Fruit fly (Drosophila melanogaster): ENCODE results near the gene CG17721.

Gene CG17721

DNA sequence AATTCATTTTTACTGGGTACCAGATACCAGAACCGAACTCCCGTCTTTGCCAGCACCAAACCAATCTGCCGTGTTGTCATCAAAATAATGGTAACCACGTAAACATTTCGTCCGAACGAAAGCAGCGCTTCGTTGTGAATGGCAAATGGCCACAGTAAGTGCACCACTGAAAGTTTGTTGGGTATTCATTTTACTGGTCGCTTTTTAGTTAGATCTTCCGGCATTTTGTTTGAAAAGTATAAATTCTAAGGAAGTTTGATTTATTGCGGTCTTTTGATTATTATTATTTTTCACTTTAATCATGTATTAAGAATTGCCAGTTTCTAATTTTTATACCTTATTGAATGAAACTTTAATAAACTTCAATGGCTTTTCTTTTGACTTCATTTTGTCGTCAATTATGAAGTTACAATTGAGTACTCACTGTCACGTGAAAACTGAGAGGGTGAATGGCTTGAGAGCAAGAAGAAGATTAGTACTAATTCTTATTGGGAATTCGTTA is 20.4 kb upstream of the CG17721 start, which contains the start of gene ZnT86D:
TSS of gene ZnT86D (minus strand) at position 91 of the 502 bp plus-strand sequence.
- TF ChIP-seq CG10348 (GFP tag; IDR thresholded peaks at IDR 0.05) = no peak
- peak; percentile 35; the same call in 1 of the 2 replicates for TF ChIP-seq Ets98B (GFP tag; IDR thresholded peaks at IDR 0.05)
- peak; percentile 45 for TF ChIP-seq CG17806 (tag; optimal IDR thresholded peaks at IDR 0.05)
- TF ChIP-seq Pif1A (GFP tag; optimal IDR thresholded peaks at IDR 0.05) = no peak
- TF ChIP-seq CG4496 (GFP tag; IDR thresholded peaks at IDR 0.05) = peak; percentile 51; the same call in 1 of the 3 replicates
- TF ChIP-seq D1 (tag; optimal IDR thresholded peaks at IDR 0.05) = no peak
- TF ChIP-seq CG13204 (GFP tag; optimal IDR thresholded peaks at IDR 0.05) = no peak
- peak; percentile 35 for TF ChIP-seq Snoo (tag; optimal IDR thresholded peaks at IDR 0.05)
- no peak for TF ChIP-seq fd96Ca (GFP tag; IDR thresholded peaks at IDR 0.05)
- peak; percentile 47 for TF ChIP-seq CG8301 (tag; optimal IDR thresholded peaks at IDR 0.05)
- peak; percentile 66 for TF ChIP-seq CG8159 (tag; optimal IDR thresholded peaks at IDR 0.05)
- TF ChIP-seq CG34367 (tag; optimal IDR thresholded peaks at IDR 0.05) = peak; percentile 45
- no peak for TF ChIP-seq CG14655 (GFP tag; optimal IDR thresholded peaks at IDR 0.05)
- TF ChIP-seq Pif1B (GFP tag; optimal IDR thresholded peaks at IDR 0.05) = peak; percentile 39
- no peak for TF ChIP-seq gl (tag; optimal IDR thresholded peaks at IDR 0.05)
- TF ChIP-seq CG15710 (tag; optimal IDR thresholded peaks at IDR 0.05) = peak; percentile 62
- peak; percentile 10; the same call in 1 of the 2 replicates for TF ChIP-seq CG32121 (GFP tag; IDR thresholded peaks at IDR 0.05)
- peak; percentile 55 for TF ChIP-seq CG12605 (GFP tag; IDR thresholded peaks at IDR 0.05)
- TF ChIP-seq CG9948 (tag; optimal IDR thresholded peaks at IDR 0.05) = peak; percentile 58
- TF ChIP-seq EcR (GFP tag; optimal IDR thresholded peaks at IDR 0.05) = peak; percentile 33
- TF ChIP-seq rn (GFP tag; IDR thresholded peaks at IDR 0.05) = 0 out of 2 replicates have a peak, but pooled peaks have one; percentile 12

DNA sequence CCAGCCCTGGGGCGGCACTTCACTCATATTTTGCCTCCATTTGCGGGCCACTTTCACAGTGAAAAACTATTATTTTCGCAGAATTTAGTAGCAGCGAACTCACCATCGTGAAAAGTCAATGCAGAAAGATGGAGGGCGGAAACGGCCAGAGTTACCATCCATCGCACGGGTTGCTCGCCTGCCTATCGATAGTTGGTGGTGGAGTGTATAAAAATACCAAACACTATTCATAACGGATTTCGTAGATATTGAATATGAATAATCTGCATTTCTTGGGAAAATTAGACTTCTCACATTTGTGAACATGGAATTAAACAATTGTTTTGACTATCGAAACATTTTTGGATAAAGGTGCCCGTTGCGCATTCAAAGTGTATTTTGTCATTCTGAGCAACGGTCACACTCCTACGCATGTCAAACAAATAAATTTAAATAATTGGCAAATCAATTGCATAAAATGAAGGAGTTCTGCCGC is 18.7 kb upstream of the CG17721 start, which contains the start of the genes RpS25 and CG4820:
TSS of gene RpS25 (minus strand) at position 132 of the 475 bp plus-strand sequence.
TSS of gene CG4820 (plus strand) at position 380 of the 475 bp plus-strand sequence.
- TF ChIP-seq CG10348 (GFP tag; IDR thresholded peaks at IDR 0.05) = no peak
- peak; percentile 11 for TF ChIP-seq CG9948 (tag; optimal IDR thresholded peaks at IDR 0.05)
- TF ChIP-seq CG13204 (GFP tag; optimal IDR thresholded peaks at IDR 0.05) = no peak
- TF ChIP-seq CG14655 (GFP tag; optimal IDR thresholded peaks at IDR 0.05) = no peak
- peak; percentile 87 for TF ChIP-seq CG34367 (tag; optimal IDR thresholded peaks at IDR 0.05)
- TF ChIP-seq CG15710 (tag; optimal IDR thresholded peaks at IDR 0.05) = peak; percentile 73
- peak; percentile 48 for TF ChIP-seq CG8301 (tag; optimal IDR thresholded peaks at IDR 0.05)
- peak; percentile 38 for TF ChIP-seq CG17806 (tag; optimal IDR thresholded peaks at IDR 0.05)
- peak; percentile 45 for TF ChIP-seq Pif1B (GFP tag; optimal IDR thresholded peaks at IDR 0.05)
- TF ChIP-seq CG8159 (tag; optimal IDR thresholded peaks at IDR 0.05) = peak; percentile 63
- no peak for TF ChIP-seq CG12605 (GFP tag; IDR thresholded peaks at IDR 0.05)
- TF ChIP-seq Ets98B (GFP tag; IDR thresholded peaks at IDR 0.05) = peak; percentile 51
- TF ChIP-seq fd96Ca (GFP tag; IDR thresholded peaks at IDR 0.05) = no peak
- TF ChIP-seq rn (GFP tag; IDR thresholded peaks at IDR 0.05) = no peak
- no peak for TF ChIP-seq EcR (GFP tag; optimal IDR thresholded peaks at IDR 0.05)
- TF ChIP-seq CG32121 (GFP tag; IDR thresholded peaks at IDR 0.05) = no peak; the same call in 1 of the 2 replicates
- TF ChIP-seq gl (tag; optimal IDR thresholded peaks at IDR 0.05) = peak; percentile 66
- TF ChIP-seq Pif1A (GFP tag; optimal IDR thresholded peaks at IDR 0.05) = no peak
- TF ChIP-seq Snoo (tag; optimal IDR thresholded peaks at IDR 0.05) = peak; percentile 92
- TF ChIP-seq CG4496 (GFP tag; IDR thresholded peaks at IDR 0.05) = peak; percentile 51; the same call in 1 of the 3 replicates
- TF ChIP-seq D1 (tag; optimal IDR thresholded peaks at IDR 0.05) = no peak

dm6 chr3R:11219883-11220282 is 15.1 kb upstream of the CG17721 start, which contains the start of gene CG6689:
TSS of gene CG6689 (minus strand) at chr3R:11220064.
- TF ChIP-seq CG15710 (tag; optimal IDR thresholded peaks at IDR 0.05) (no peak), CG4496 (GFP tag; IDR thresholded peaks at IDR 0.05) (0 out of 3 replicates have a peak, but pooled peaks have one; percentile 21)

DNA sequence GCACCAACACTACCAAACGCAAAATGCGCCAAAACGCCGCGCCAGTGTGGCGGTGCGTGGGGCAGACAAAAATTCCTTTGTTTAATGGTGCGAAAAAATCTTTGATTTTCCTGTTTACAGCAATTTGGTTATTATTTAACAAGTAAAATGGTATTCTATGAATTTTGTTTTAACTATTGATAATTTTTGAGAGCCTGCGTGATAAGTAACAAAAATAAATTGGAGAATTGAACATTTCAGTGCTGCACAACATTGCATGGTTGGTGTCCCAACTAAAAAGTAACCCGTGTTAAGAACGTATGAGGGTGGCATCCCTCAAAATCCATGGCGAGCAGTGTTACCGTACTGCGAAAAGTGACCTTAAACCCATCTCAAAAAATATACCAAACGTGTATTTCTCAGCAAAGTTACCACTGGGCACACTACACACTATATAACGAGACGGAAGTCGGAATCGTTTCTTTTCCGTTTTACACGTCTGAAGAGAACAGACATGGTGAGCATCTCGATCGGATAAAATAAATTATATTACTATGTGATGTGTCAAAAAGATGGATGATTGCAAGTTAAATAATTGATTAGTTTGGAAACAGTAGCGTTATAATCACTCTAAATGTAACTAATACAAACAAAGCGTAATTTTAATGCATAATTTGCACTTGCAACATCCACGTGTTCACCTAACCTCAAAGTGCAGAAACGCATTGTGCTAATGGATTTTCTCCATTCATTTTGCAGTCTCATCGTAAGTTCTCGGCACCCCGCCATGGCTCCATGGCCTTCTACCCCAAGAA is 13.3 kb upstream of the CG17721 start, which contains the start of the genes CG6693 and RpL3:
TSS of gene CG6693 (minus strand) at position 203 of the 794 bp plus-strand sequence.
TSS of gene RpL3 (plus strand) at position 458 of the 794 bp plus-strand sequence.
- peak; percentile 58 for TF ChIP-seq CG34367 (tag; optimal IDR thresholded peaks at IDR 0.05)
- TF ChIP-seq CG32121 (GFP tag; IDR thresholded peaks at IDR 0.05) = peak; percentile 74
- TF ChIP-seq CG17806 (tag; optimal IDR thresholded peaks at IDR 0.05) = peak; percentile 31
- no peak for TF ChIP-seq rn (GFP tag; IDR thresholded peaks at IDR 0.05)
- no peak for TF ChIP-seq CG8301 (tag; optimal IDR thresholded peaks at IDR 0.05)
- peak; percentile 61 for TF ChIP-seq Ets98B (GFP tag; IDR thresholded peaks at IDR 0.05)
- TF ChIP-seq CG10348 (GFP tag; IDR thresholded peaks at IDR 0.05) = no peak
- TF ChIP-seq EcR (GFP tag; optimal IDR thresholded peaks at IDR 0.05) = peak; percentile 16
- peak; percentile 81 for TF ChIP-seq Snoo (tag; optimal IDR thresholded peaks at IDR 0.05)
- TF ChIP-seq CG13204 (GFP tag; optimal IDR thresholded peaks at IDR 0.05) = no peak
- TF ChIP-seq CG4496 (GFP tag; IDR thresholded peaks at IDR 0.05) = peak; percentile 78
- TF ChIP-seq fd96Ca (GFP tag; IDR thresholded peaks at IDR 0.05) = no peak
- peak; percentile 81 for TF ChIP-seq CG12605 (GFP tag; IDR thresholded peaks at IDR 0.05)
- TF ChIP-seq CG15710 (tag; optimal IDR thresholded peaks at IDR 0.05) = peak; percentile 49
- TF ChIP-seq D1 (tag; optimal IDR thresholded peaks at IDR 0.05) = no peak
- no peak for TF ChIP-seq Pif1B (GFP tag; optimal IDR thresholded peaks at IDR 0.05)
- no peak for TF ChIP-seq CG14655 (GFP tag; optimal IDR thresholded peaks at IDR 0.05)
- no peak for TF ChIP-seq CG9948 (tag; optimal IDR thresholded peaks at IDR 0.05)
- TF ChIP-seq gl (tag; optimal IDR thresholded peaks at IDR 0.05) = peak; percentile 56
- TF ChIP-seq Pif1A (GFP tag; optimal IDR thresholded peaks at IDR 0.05) = no peak
- peak; percentile 59 for TF ChIP-seq CG8159 (tag; optimal IDR thresholded peaks at IDR 0.05)

DNA sequence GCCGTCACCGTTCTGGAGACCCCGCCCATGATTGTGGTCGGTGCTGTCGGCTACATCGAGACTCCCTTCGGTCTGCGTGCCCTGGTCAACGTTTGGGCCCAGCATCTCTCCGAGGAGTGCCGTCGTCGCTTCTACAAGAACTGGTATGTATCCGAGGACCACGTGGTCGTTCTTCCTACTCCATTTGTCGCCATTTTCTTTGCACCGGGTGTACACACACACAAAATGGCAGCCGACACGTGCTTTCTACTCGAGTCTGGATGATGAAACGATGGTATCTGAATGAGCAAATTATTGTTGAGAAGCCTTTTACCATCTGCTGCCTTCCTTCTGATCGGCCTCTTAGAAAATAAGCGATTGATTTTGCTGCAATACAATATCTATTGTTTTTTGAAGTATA is 12.4 kb upstream of the CG17721 start:
- no peak for TF ChIP-seq D1 (tag; optimal IDR thresholded peaks at IDR 0.05)
- no peak for TF ChIP-seq fd96Ca (GFP tag; IDR thresholded peaks at IDR 0.05)
- no peak for TF ChIP-seq Pif1A (GFP tag; optimal IDR thresholded peaks at IDR 0.05)
- no peak for TF ChIP-seq CG8301 (tag; optimal IDR thresholded peaks at IDR 0.05)
- TF ChIP-seq CG13204 (GFP tag; optimal IDR thresholded peaks at IDR 0.05) = no peak
- TF ChIP-seq Pif1B (GFP tag; optimal IDR thresholded peaks at IDR 0.05) = no peak
- no peak for TF ChIP-seq gl (tag; optimal IDR thresholded peaks at IDR 0.05)
- no peak for TF ChIP-seq EcR (GFP tag; optimal IDR thresholded peaks at IDR 0.05)
- TF ChIP-seq CG8159 (tag; optimal IDR thresholded peaks at IDR 0.05) = no peak
- TF ChIP-seq CG10348 (GFP tag; IDR thresholded peaks at IDR 0.05) = no peak
- no peak for TF ChIP-seq Snoo (tag; optimal IDR thresholded peaks at IDR 0.05)
- no peak for TF ChIP-seq Ets98B (GFP tag; IDR thresholded peaks at IDR 0.05)
- TF ChIP-seq CG12605 (GFP tag; IDR thresholded peaks at IDR 0.05) = no peak
- no peak for TF ChIP-seq CG32121 (GFP tag; IDR thresholded peaks at IDR 0.05)
- no peak for TF ChIP-seq CG9948 (tag; optimal IDR thresholded peaks at IDR 0.05)
- TF ChIP-seq CG17806 (tag; optimal IDR thresholded peaks at IDR 0.05) = no peak
- TF ChIP-seq CG14655 (GFP tag; optimal IDR thresholded peaks at IDR 0.05) = no peak
